Worm (Caenorhabditis elegans): Measurements from ENCODE around the gene mics-1.

ce11 chrV:10529600-10529999 is 48.5 kb downstream of the mics-1 start:
- TF ChIP-seq him-1 (tag; optimal IDR thresholded peaks at IDR 0.05) (no peak), dao-5 (tag; optimal IDR thresholded peaks at IDR 0.05) (no peak)
